Worm (Caenorhabditis elegans): ENCODE results near the gene vhp-1.

vhp-1 gene

ce11 chrII:5389831-5390323, 66.8 kb downstream of the vhp-1 start, which contains the start of gene ndx-6 (continued):
- TF ChIP-seq ctbp-1 (GFP tag; IDR thresholded peaks at IDR 0.05) (0 out of 2 replicates have a peak, but pooled peaks have one; percentile 23), nhr-10 (tag; optimal IDR thresholded peaks at IDR 0.05) (no peak), ztf-7 (tag; optimal IDR thresholded peaks at IDR 0.05) (peak; percentile 43), nhr-41 (GFP tag; IDR thresholded peaks at IDR 0.05) (no peak)
